Worm (Caenorhabditis elegans): ENCODE data around the gene H14N18.4.
A peak's percentile ranks its signal among the peaks of the same experiment; 100 is the strongest.

H14N18.4 gene

ce11 chrV:8935104-8935503, 6.3 kb upstream of the H14N18.4 start (continued):
- peak; percentile 8 to 46 for TF ChIP-seq lin-35 (GFP tag; optimal IDR thresholded peaks at IDR 0.05)
- TF ChIP-seq snu-23 (GFP tag; optimal IDR thresholded peaks at IDR 0.05): peak; percentile 66
- TF ChIP-seq rnt-1 (tag; optimal IDR thresholded peaks at IDR 0.05): no peak

- TF ChIP-seq jun-1 (tag; optimal IDR thresholded peaks at IDR 0.05) (peak; percentile 25), zip-4 (GFP tag; optimal IDR thresholded peaks at IDR 0.05) (no peak), ceh-90 (tag; optimal IDR thresholded peaks at IDR 0.05) (no peak), tlp-1 (tag; optimal IDR thresholded peaks at IDR 0.05) (no peak), grh-1 (GFP tag; IDR thresholded peaks at IDR 0.05) (no peak), sup-37 (GFP tag; optimal IDR thresholded peaks at IDR 0.05) (no peak), lin-35 (GFP tag; optimal IDR thresholded peaks at IDR 0.05) (peak in 1 of 2 experiments; percentile 7), lin-14 (GFP tag; optimal IDR thresholded peaks at IDR 0.05) (peak; percentile 40), ceh-82 (tag; optimal IDR thresholded peaks at IDR 0.05) (no peak), xbp-1 (tag; optimal IDR thresholded peaks at IDR 0.05) (no peak), elt-2 (tag; optimal IDR thresholded peaks at IDR 0.05) (peak; percentile 4), efl-1 (optimal IDR thresholded peaks at IDR 0.05) (no peak), efl-1 (GFP tag; optimal IDR thresholded peaks at IDR 0.05 in 1 of 2) (peak in 1 of 2 experiments; percentile 51), fkh-10 (GFP tag; optimal IDR thresholded peaks at IDR 0.05) (no peak), sox-4 (tag; optimal IDR thresholded peaks at IDR 0.05) (no peak), vab-15 (tag; optimal IDR thresholded peaks at IDR 0.05) (no peak), blmp-1 (tag; optimal IDR thresholded peaks at IDR 0.05) (peak; percentile 52)
These were observed 5.5 kb upstream of the H14N18.4 start for ce11 chrV:8934264-8934663.

ce11 chrV:8932318-8932717, 3.5 kb upstream of the H14N18.4 start, which contains the start of gene H14N18.2:
H14N18.2 (plus strand) TSS chrV:8932618.
- TF ChIP-seq ama-1 (optimal IDR thresholded peaks at IDR 0.05) (no peak), nhr-77 (tag; optimal IDR thresholded peaks at IDR 0.05) (no peak), egl-13 (tag; optimal IDR thresholded peaks at IDR 0.05) (no peak), lin-39 (tag; optimal IDR thresholded peaks at IDR 0.05) (no peak)

ce11 chrV:8927715-8928114, 1.1 kb downstream of the H14N18.4 start:
- TF ChIP-seq F16B12.6 (tag; optimal IDR thresholded peaks at IDR 0.05) (no peak), efl-3 (GFP tag; optimal IDR thresholded peaks at IDR 0.05) (no peak)

ce11 chrV:8923976-8924375, 4.8 kb downstream of the H14N18.4 start:
- TF ChIP-seq nhr-85 (tag): peak; percentile 22

ce11 chrV:8922781-8923180, 6.0 kb downstream of the H14N18.4 start, which contains the start of gene ttr-47:
ttr-47 (plus strand) TSS chrV:8923088.
- peak in 1 of 6 experiments; percentile 32 for TF ChIP-seq elt-3 (tag; optimal IDR thresholded peaks at IDR 0.05)
- TF ChIP-seq ceh-63 (GFP tag; optimal IDR thresholded peaks at IDR 0.05): no peak
- TF ChIP-seq nhr-85 (tag): peak; percentile 52
- TF ChIP-seq nhr-12 (tag; optimal IDR thresholded peaks at IDR 0.05): no peak
- no peak for TF ChIP-seq nhr-76 (tag; optimal IDR thresholded peaks at IDR 0.05)
- TF ChIP-seq lin-14 (GFP tag; optimal IDR thresholded peaks at IDR 0.05): peak; percentile 73
- peak in 1 of 2 experiments; percentile 6 for TF ChIP-seq lsy-2 (tag; optimal IDR thresholded peaks at IDR 0.05)
- no peak for TF ChIP-seq skn-1 (tag; optimal IDR thresholded peaks at IDR 0.05)
- TF ChIP-seq mef-2 (tag; optimal IDR thresholded peaks at IDR 0.05): no peak
- peak; percentile 36 for TF ChIP-seq nhr-71 (tag; optimal IDR thresholded peaks at IDR 0.05)
- peak; percentile 15 for TF ChIP-seq blmp-1 (tag; optimal IDR thresholded peaks at IDR 0.05)
- TF ChIP-seq elt-2 (tag; optimal IDR thresholded peaks at IDR 0.05): peak; percentile 68
- TF ChIP-seq hlh-4 (tag; optimal IDR thresholded peaks at IDR 0.05): no peak
- peak; percentile 19 for TF ChIP-seq rnt-1 (tag; optimal IDR thresholded peaks at IDR 0.05)
- peak; percentile 16 for TF ChIP-seq snu-23 (GFP tag; optimal IDR thresholded peaks at IDR 0.05)

All from whole organism, L1 larva.